Fruit fly (Drosophila melanogaster): ENCODE data around the gene Iyd.

DNA sequence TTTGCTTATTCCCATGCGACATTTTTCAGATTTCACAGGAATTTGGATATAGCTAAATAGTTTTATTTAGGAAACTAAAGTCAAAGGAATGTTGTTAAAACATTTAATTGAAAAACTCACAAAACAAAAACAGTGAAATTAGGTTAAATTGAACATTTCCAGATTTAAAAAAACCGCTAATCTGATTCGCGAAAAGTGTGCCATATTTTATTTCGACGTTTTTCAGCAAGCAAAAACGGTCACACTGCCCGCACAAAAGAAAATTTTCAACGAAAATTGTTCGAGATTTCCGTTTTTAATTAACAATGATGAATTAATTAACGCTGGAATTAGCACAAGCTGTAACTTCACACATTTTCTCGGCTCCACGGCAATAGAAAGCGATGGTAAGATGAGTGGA is 13.4 kb upstream of the Iyd start, which contains the start of the genes CG34012 and emei:
- TF ChIP-seq pan (optimal IDR thresholded peaks at IDR 0.05) (no peak), Dll (optimal IDR thresholded peaks at IDR 0.05) (no peak), EcR (GFP tag; optimal IDR thresholded peaks at IDR 0.05) (no peak)

All from whole organism.